Worm (Caenorhabditis elegans) whole organism, L4 larva: ENCODE results near the gene K09E9.3.

Source experiments
- unc-130 ChIP-seq: sonication (generic microtip); optimal IDR thresholded peaks from 2 replicates; lab custom pipeline; 2016; ENCODE audit warnings: missing genetic modification reagents, missing genetic modification characterization, missing compliant biosample characterization
- unc-62 ChIP-seq, 3 experiments: fragments of 150-350 bp in 1 of 3; sonication (generic microtip); optimal IDR thresholded peaks in 2 of 3; peaks in 1 of 3; 1 replicate in 1 of 3; 2 replicates in 2 of 3; lab custom pipeline; 2014 to 2017; ENCODE audit warnings: missing biosample characterization in 3 of 3, missing genetic modification characterization in 3 of 3, missing genetic modification reagents in 3 of 3, missing genotype in 1 of 3

DNA sequence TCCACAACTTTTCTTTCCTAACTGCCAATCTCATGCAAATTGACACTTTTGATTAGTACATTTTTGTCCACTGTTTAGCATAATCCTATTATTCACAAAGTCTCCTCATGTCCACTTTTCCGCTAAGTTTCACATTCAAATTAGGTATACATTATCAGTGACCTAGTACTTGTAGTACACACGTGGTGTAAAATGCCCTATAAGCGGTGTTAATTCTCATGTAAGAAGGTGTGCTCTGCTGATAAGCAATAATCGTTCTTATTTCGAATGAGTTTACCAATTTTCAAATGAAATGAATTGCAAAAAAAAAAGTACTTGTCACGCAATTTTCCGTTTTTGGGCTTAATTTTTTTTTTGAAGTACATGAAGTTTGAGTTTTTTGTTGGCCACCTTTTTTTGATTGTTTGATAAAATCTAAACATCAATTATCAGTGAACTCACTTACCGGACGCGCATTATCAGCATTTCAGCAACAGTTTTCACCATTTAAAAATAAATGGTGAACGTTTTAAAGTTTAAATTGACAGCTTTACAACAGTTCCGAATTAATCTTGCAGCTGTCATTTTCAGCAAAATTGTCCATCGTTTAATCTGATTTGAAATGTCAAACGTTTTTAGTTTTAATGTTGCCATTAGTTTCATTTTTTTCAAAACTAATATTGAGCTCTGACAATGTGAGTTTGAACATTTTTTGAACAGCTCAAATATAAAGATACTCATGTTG lies 14.8 kb downstream of the K09E9.3 start:
- no peak for TF ChIP-seq unc-62 (GFP tag; optimal IDR thresholded peaks at IDR 0.05 in 1 of 2; lab: Kevin White, UChicago)
- TF ChIP-seq unc-62 (tag; optimal IDR thresholded peaks at IDR 0.05; lab: Kevin White, UChicago): no peak
- no peak for TF ChIP-seq unc-130 (GFP tag; lab: Kevin White, UChicago)
